Worm (Caenorhabditis elegans): ENCODE measurements around the gene cog-1.
A peak's percentile ranks its signal among the peaks of the same experiment; 100 is the strongest.

cog-1 gene

DNA sequence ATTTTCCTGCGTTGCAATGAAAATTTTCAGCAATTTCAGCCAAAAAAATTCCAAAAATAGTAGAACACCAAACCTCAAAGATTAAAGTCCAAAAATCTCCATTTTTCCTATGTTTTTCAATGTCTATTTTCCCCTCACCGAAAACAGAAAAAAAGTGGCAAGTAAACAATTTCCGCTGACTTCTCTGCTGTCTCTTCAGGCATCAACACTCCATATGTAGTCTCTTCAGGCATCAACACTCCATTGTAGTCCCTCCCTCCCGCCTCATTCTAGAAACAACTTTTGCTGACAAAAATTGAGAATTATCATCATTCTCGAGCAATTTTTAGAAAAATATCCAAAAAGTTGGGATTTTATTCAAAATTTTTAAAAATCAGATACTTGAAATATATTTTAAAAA lies 38.0 kb upstream of the cog-1 start:
- TF ChIP-seq hmg-1.2 (GFP tag; IDR thresholded peaks at IDR 0.05) (peak; percentile 93; the same call in 1 of the 2 replicates), nfyb-1 (GFP tag; IDR thresholded peaks at IDR 0.05) (0 out of 2 replicates have a peak, but pooled peaks have one; percentile 26)

DNA sequence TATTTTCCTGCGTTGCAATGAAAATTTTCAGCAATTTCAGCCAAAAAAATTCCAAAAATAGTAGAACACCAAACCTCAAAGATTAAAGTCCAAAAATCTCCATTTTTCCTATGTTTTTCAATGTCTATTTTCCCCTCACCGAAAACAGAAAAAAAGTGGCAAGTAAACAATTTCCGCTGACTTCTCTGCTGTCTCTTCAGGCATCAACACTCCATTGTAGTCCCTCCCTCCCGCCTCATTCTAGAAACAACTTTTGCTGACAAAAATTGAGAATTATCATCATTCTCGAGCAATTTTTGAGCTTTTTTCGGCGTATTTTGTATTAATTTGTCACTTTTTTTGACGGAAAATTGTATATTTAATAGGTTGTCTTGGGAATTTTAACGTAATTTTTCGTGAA lies 37.1 kb upstream of the cog-1 start:
- TF ChIP-seq hmg-1.2 (GFP tag; IDR thresholded peaks at IDR 0.05): peak; percentile 91; the same call in 1 of the 2 replicates

- no peak for TF ChIP-seq sdz-38 (tag; optimal IDR thresholded peaks at IDR 0.05)
- no peak for TF ChIP-seq ceh-27 (GFP tag; optimal IDR thresholded peaks at IDR 0.05)
- no peak for TF ChIP-seq tlf-1 (GFP tag; optimal IDR thresholded peaks at IDR 0.05)
- no peak for TF ChIP-seq pha-4 (tag; optimal IDR thresholded peaks at IDR 0.05)
- no peak for TF ChIP-seq lsy-27 (tag; optimal IDR thresholded peaks at IDR 0.05; ENCODE audit: borderline replicate concordance, insufficient read depth)
- no peak for TF ChIP-seq snpc-1.1 (tag; optimal IDR thresholded peaks at IDR 0.05; ENCODE audit: insufficient read depth)
- no peak for TF ChIP-seq ztf-6 (GFP tag; IDR thresholded peaks at IDR 0.05)
- TF ChIP-seq aptf-3 (GFP tag; IDR thresholded peaks at IDR 0.05): no peak
- no peak for TF ChIP-seq snpc-1.3 (tag; optimal IDR thresholded peaks at IDR 0.05; ENCODE audit: insufficient read depth)
- TF ChIP-seq attf-5 (GFP tag; optimal IDR thresholded peaks at IDR 0.05): no peak
- TF ChIP-seq tbp1 (GFP tag; optimal IDR thresholded peaks at IDR 0.05): no peak
These were observed 36.1 kb upstream of the cog-1 start for ce11 chrII:14866156-14866555.

ce11 chrII:14866668-14867067 lies 35.6 kb upstream of the cog-1 start, which contains the start of gene gpx-2:
Gene gpx-2, plus strand, starts transcription at chrII:14866766.
- no peak for TF ChIP-seq mxl-1 (tag; optimal IDR thresholded peaks at IDR 0.05)
- 0 out of 2 replicates have a peak, but pooled peaks have one; percentile 38 for TF ChIP-seq nfyb-1 (GFP tag; IDR thresholded peaks at IDR 0.05)
- no peak for TF ChIP-seq bed-1 (GFP tag; IDR thresholded peaks at IDR 0.05)
- TF ChIP-seq Y95B8A.8 (GFP tag; IDR thresholded peaks at IDR 0.05): 0 out of 2 replicates have a peak, but pooled peaks have one; percentile 10
- no peak for TF ChIP-seq pbrm-1 (GFP tag; IDR thresholded peaks at IDR 0.05)
- TF ChIP-seq K12H6.12 (tag; optimal IDR thresholded peaks at IDR 0.05): no peak
- TF ChIP-seq Y56A3A.18 (GFP tag; IDR thresholded peaks at IDR 0.05): peak; percentile 64; the same call in 1 of the 2 replicates
- TF ChIP-seq F49E8.2 (tag; optimal IDR thresholded peaks at IDR 0.05; ENCODE audit: insufficient read depth): no peak
- TF ChIP-seq atf-7 (tag; optimal IDR thresholded peaks at IDR 0.05): peak; percentile 4
- no peak for TF ChIP-seq dox-1 (GFP tag; IDR thresholded peaks at IDR 0.05)
- peak; percentile 64; the same call in 1 of the 2 replicates for TF ChIP-seq Y53G8AR.9 (GFP tag; conservative IDR thresholded peaks at IDR 0.05)
- TF ChIP-seq madf-6 (GFP tag; IDR thresholded peaks at IDR 0.05): 0 out of 2 replicates have a peak, but pooled peaks have one; percentile 5
- peak; percentile 26 for TF ChIP-seq tlf-1 (GFP tag; optimal IDR thresholded peaks at IDR 0.05)

ce11 chrII:14867530-14867929 lies 34.8 kb upstream of the cog-1 start:
- TF ChIP-seq dox-1 (GFP tag; IDR thresholded peaks at IDR 0.05) (0 out of 2 replicates have a peak, but pooled peaks have one; percentile 8), akir-1 (GFP tag; optimal IDR thresholded peaks at IDR 0.05) (no peak)

ce11 chrII:14869644-14870043 lies 32.6 kb upstream of the cog-1 start, which contains the start of gene R05H10.3:
Gene R05H10.3, plus strand, starts transcription at chrII:14869944.
- TF ChIP-seq let-607 (tag; optimal IDR thresholded peaks at IDR 0.05) (no peak), nhr-80 (tag; optimal IDR thresholded peaks at IDR 0.05) (no peak)

Data from whole organism, young adult.